Fruit fly (Drosophila melanogaster): ENCODE measurements around the gene gudu.

DNA sequence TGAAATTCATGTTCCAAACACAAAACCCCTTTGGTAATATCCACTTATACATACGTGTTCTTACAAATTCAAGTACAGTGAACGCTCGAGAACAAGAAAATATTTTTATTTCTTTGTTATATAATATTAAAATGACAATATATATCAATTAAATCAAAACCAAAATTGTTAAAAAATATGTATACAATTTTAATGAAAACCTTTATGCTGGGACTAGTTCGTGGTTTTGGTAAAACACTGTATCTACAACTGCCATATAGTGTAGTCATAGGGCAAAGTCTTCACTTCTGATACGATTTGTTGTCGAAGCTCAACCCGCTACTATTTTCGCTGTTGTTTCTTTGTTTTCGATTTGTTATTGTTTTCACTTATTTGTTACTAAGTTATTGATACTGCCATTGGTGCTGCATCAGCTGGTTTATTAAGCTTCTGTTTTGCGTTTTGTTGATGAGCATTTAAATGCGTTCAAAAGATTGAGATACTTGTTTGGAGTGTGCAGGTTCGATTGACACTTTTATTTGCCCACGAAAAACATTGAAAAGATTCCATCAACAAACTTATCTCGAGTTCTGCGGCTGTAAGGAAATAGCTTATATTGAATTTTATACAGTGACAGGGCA lies 46.5 kb downstream of the gudu start:
- TF ChIP-seq usp (GFP tag; optimal IDR thresholded peaks at IDR 0.05): no peak
- TF ChIP-seq Dll (optimal IDR thresholded peaks at IDR 0.05): no peak
- no peak for TF ChIP-seq EcR (GFP tag; optimal IDR thresholded peaks at IDR 0.05)
- no peak for TF ChIP-seq CG8478 (optimal IDR thresholded peaks at IDR 0.05)
- no peak for TF ChIP-seq psq (optimal IDR thresholded peaks at IDR 0.05)
- TF ChIP-seq pan (optimal IDR thresholded peaks at IDR 0.05): no peak
